Worm (Caenorhabditis elegans) whole organism, early embryonic: Measurements from ENCODE around the gene R11H6.4.

Experiments
- B0310.2 ChIP-seq: sonication (generic microtip); optimal IDR thresholded peaks from 2 replicates; lab custom pipeline; 2016; ENCODE audit warnings: mild to moderate bottlenecking, missing genetic modification characterization, missing compliant biosample characterization
- F13C5.2 ChIP-seq: sonication (generic microtip); optimal IDR thresholded peaks from 2 replicates; lab custom pipeline; 2017; ENCODE audit warnings: mild to moderate bottlenecking, missing genetic modification characterization, inconsistent platforms, missing compliant biosample characterization
- aly-1 ChIP-seq: sonication (generic microtip); optimal IDR thresholded peaks from 2 replicates; lab custom pipeline; 2016; ENCODE audit warnings: missing genetic modification characterization, missing compliant biosample characterization
- ama-1 ChIP-seq: fragments of 150-350 bp; optimal IDR thresholded peaks from 2 replicates; lab custom pipeline; 2014
- ceh-13 ChIP-seq: fragments of 200-800 bp; sonication (Bioruptor generic); optimal IDR thresholded peaks from 2 replicates; lab custom pipeline; 2018; ENCODE audit warnings: mild to moderate bottlenecking, missing genetic modification characterization, missing compliant biosample characterization
- ceh-36 ChIP-seq: sonication (generic microtip); optimal IDR thresholded peaks from 2 replicates; lab custom pipeline; 2016; ENCODE audit warnings: missing genetic modification characterization, inconsistent platforms, missing compliant biosample characterization
- ets-7 ChIP-seq: sonication (generic microtip); optimal IDR thresholded peaks from 2 replicates; lab custom pipeline; 2016; ENCODE audit warnings: missing genotype, missing genetic modification characterization, missing compliant biosample characterization
- flt-1 ChIP-seq: fragments of 200-800 bp; sonication (Bioruptor generic); IDR thresholded peaks from 2 replicates; pipeline ENCODE4 v1.3.6; 2022; ENCODE audit warnings: missing genetic modification characterization, missing compliant biosample characterization
- hmbx-1 ChIP-seq: sonication (generic microtip); optimal IDR thresholded peaks from 2 replicates; lab custom pipeline; 2016; ENCODE audit warnings: mild to moderate bottlenecking, missing genetic modification characterization, missing compliant biosample characterization
- hmg-4 ChIP-seq: fragments of 200-800 bp; sonication (Bioruptor generic); optimal IDR thresholded peaks from 2 replicates; lab custom pipeline; 2018; ENCODE audit warnings: mild to moderate bottlenecking, missing genetic modification characterization, missing compliant biosample characterization
- hnd-1 ChIP-seq: sonication (generic microtip); optimal IDR thresholded peaks from 2 replicates; lab custom pipeline; 2016; ENCODE audit warnings: missing genetic modification characterization, missing compliant biosample characterization
- pes-1 ChIP-seq: fragments of 200-800 bp; sonication (Bioruptor generic); IDR thresholded peaks from 2 replicates; pipeline ENCODE4 v1.3.6; 2022; ENCODE audit warnings: missing genetic modification reagents, missing genetic modification characterization, missing compliant biosample characterization
- scrt-1 ChIP-seq: fragments of 200-800 bp; sonication (Bioruptor generic); IDR thresholded peaks from 2 replicates; pipeline ENCODE4 v1.3.6; 2022; ENCODE audit warnings: missing genetic modification characterization, missing compliant biosample characterization
- sea-1 ChIP-seq: fragments of 200-800 bp; sonication (Bioruptor generic); conservative IDR thresholded peaks from 2 replicates; pipeline ENCODE4 v1.3.6; 2022; ENCODE audit warnings: missing genetic modification characterization, missing compliant biosample characterization
- tbx-11 ChIP-seq: fragments of 200-800 bp; sonication (Bioruptor generic); IDR thresholded peaks from 2 replicates; pipeline ENCODE4 v1.3.6; 2022; ENCODE audit warnings: missing genetic modification characterization, missing compliant biosample characterization
- tbx-37 ChIP-seq: fragments of 200-800 bp; sonication (Bioruptor generic); conservative IDR thresholded peaks from 2 replicates; pipeline ENCODE4 v1.3.6; 2022; ENCODE audit warnings: missing genetic modification reagents, missing genetic modification characterization, missing compliant biosample characterization
- tra-4 ChIP-seq: sonication (generic microtip); optimal IDR thresholded peaks from 2 replicates; lab custom pipeline; 2017; ENCODE audit warnings: missing genetic modification characterization, missing compliant biosample characterization

Gene R11H6.4

ce11 chrV:14597005-14597680 is 12.6 kb upstream of the R11H6.4 start, which contains the start of gene pes-9:
Gene pes-9 (minus strand): TSS chrV:14597034.
- TF ChIP-seq tra-4 (tag; lab: Kevin White, UChicago) (no peak), scrt-1 (GFP tag; lab: Robert Waterston, UW) (no peak), pes-1 (GFP tag; lab: Robert Waterston, UW) (no peak), hnd-1 (tag; lab: Kevin White, UChicago) (no peak), hmg-4 (no peak), hmbx-1 (no peak), ama-1 (lab: Kevin White, UChicago) (no peak), aly-1 (tag; lab: Kevin White, UChicago) (no peak), tbx-11 (GFP tag; lab: Robert Waterston, UW) (no peak), ceh-36 (no peak), ets-7 (tag; lab: Kevin White, UChicago) (no peak), tbx-37 (no peak), B0310.2 (tag; lab: Kevin White, UChicago) (no peak), sea-1 (GFP tag; lab: Robert Waterston, UW) (no peak), F13C5.2 (tag; lab: Kevin White, UChicago) (no peak), flt-1 (GFP tag; lab: Robert Waterston, UW) (no peak)

- TF ChIP-seq ceh-13 (GFP tag; lab: Kevin White, UChicago) = no peak
- no peak for TF ChIP-seq ets-7 (tag; lab: Kevin White, UChicago)
- no peak for TF ChIP-seq ceh-36
- TF ChIP-seq aly-1 (tag; lab: Kevin White, UChicago) = no peak
- no peak for TF ChIP-seq flt-1 (GFP tag; lab: Robert Waterston, UW)
- no peak for TF ChIP-seq hmg-4
These were observed 12.0 kb upstream of the R11H6.4 start, which contains the start of gene R11H6.2 for ce11 chrV:14597681-14598184. Gene R11H6.2 (plus strand): TSS chrV:14598006.

ce11 chrV:14599972-14600371 is 9.8 kb upstream of the R11H6.4 start, which contains the start of gene glb-22:
Gene glb-22 (plus strand): TSS chrV:14600272.
- no peak for TF ChIP-seq B0310.2 (tag; lab: Kevin White, UChicago)

- TF ChIP-seq ets-7 (tag; lab: Kevin White, UChicago) = no peak
These were observed 6.0 kb upstream of the R11H6.4 start for ce11 chrV:14603755-14604154.

ce11 chrV:14610781-14611180 is 1.0 kb downstream of the R11H6.4 start:
- no peak for TF ChIP-seq scrt-1 (GFP tag; lab: Robert Waterston, UW)
- TF ChIP-seq B0310.2 (tag; lab: Kevin White, UChicago) = no peak
- no peak for TF ChIP-seq tra-4 (tag; lab: Kevin White, UChicago)
- no peak for TF ChIP-seq hmg-4
- no peak for TF ChIP-seq sea-1 (GFP tag; lab: Robert Waterston, UW)

ce11 chrV:14612168-14612567 is 2.4 kb downstream of the R11H6.4 start, which contains the start of the genes R11H6.5 and ccnk-1:
Gene R11H6.5 (minus strand): TSS chrV:14612222.
Gene ccnk-1 (plus strand): TSS chrV:14612548.
- TF ChIP-seq hnd-1 (tag; lab: Kevin White, UChicago) (no peak), tbx-11 (GFP tag; lab: Robert Waterston, UW) (no peak), tra-4 (tag; lab: Kevin White, UChicago) (no peak), flt-1 (GFP tag; lab: Robert Waterston, UW) (no peak), B0310.2 (tag; lab: Kevin White, UChicago) (no peak), tbx-37 (no peak), ama-1 (lab: Kevin White, UChicago) (no peak), ceh-36 (no peak), hmbx-1 (no peak), hmg-4 (no peak), ceh-13 (GFP tag; lab: Kevin White, UChicago) (no peak), F13C5.2 (tag; lab: Kevin White, UChicago) (no peak), sea-1 (GFP tag; lab: Robert Waterston, UW) (no peak)

- TF ChIP-seq hnd-1 (tag; lab: Kevin White, UChicago) (no peak), scrt-1 (GFP tag; lab: Robert Waterston, UW) (no peak), ceh-36 (no peak), flt-1 (GFP tag; lab: Robert Waterston, UW) (no peak), tbx-11 (GFP tag; lab: Robert Waterston, UW) (no peak), F13C5.2 (tag; lab: Kevin White, UChicago) (no peak), hmbx-1 (no peak), ceh-13 (GFP tag; lab: Kevin White, UChicago) (no peak), hmg-4 (no peak)
These were observed 4.7 kb downstream of the R11H6.4 start for ce11 chrV:14614454-14614853.

- TF ChIP-seq hnd-1 (tag; lab: Kevin White, UChicago) (no peak), F13C5.2 (tag; lab: Kevin White, UChicago) (no peak), tra-4 (tag; lab: Kevin White, UChicago) (no peak)
These were observed 5.9 kb downstream of the R11H6.4 start for ce11 chrV:14615671-14616070.

ce11 chrV:14617711-14618110 is 8.0 kb downstream of the R11H6.4 start:
- TF ChIP-seq F13C5.2 (tag; lab: Kevin White, UChicago) (no peak), tbx-11 (GFP tag; lab: Robert Waterston, UW) (no peak), flt-1 (GFP tag; lab: Robert Waterston, UW) (no peak), ets-7 (tag; lab: Kevin White, UChicago) (no peak), ceh-36 (no peak), B0310.2 (tag; lab: Kevin White, UChicago) (no peak), tra-4 (tag; lab: Kevin White, UChicago) (no peak), sea-1 (GFP tag; lab: Robert Waterston, UW) (no peak), aly-1 (tag; lab: Kevin White, UChicago) (no peak), pes-1 (GFP tag; lab: Robert Waterston, UW) (no peak), scrt-1 (GFP tag; lab: Robert Waterston, UW) (no peak), ama-1 (lab: Kevin White, UChicago) (no peak)
